Fruit fly (Drosophila melanogaster) whole organism, embryonic: ENCODE measurements around the gene CG2818.

Experiments used
- Antp ChIP-seq: fragments of 200-800 bp; sonication (Bioruptor generic); optimal IDR thresholded peaks from 3 replicates; lab custom pipeline; 2016; ENCODE audit warnings: missing biosample characterization, missing genetic modification characterization
- CG10462 ChIP-seq: fragments of 200-800 bp; sonication (Bioruptor generic); optimal IDR thresholded peaks from 2 replicates; lab custom pipeline; 2016; ENCODE audit warnings: missing biosample characterization, missing genetic modification characterization
- CG1233 ChIP-seq: fragments of 200-800 bp; sonication (Bioruptor generic); optimal IDR thresholded peaks from 4 replicates; lab custom pipeline; 2018; ENCODE audit warnings: missing biosample characterization, mild to moderate bottlenecking, missing genetic modification characterization
- CG14050 ChIP-seq: fragments of 200-800 bp; sonication (Bioruptor generic); IDR thresholded peaks from 3 replicates; pipeline ENCODE4 v1.3.6; 2022; ENCODE audit warnings: missing biosample characterization, missing genetic modification characterization
- CG14667 ChIP-seq: fragments of 200-800 bp; sonication (Bioruptor generic); IDR thresholded peaks from 2 replicates; pipeline ENCODE4 v1.3.6; 2022; ENCODE audit warnings: missing biosample characterization, missing genetic modification characterization
- CG14965 ChIP-seq: fragments of 200-800 bp; sonication (Bioruptor generic); optimal IDR thresholded peaks from 2 replicates; lab custom pipeline; 2016; ENCODE audit warnings: missing biosample characterization, missing genetic modification characterization, borderline replicate concordance
- CG15073 ChIP-seq: fragments of 200-800 bp; sonication (Bioruptor generic); optimal IDR thresholded peaks from 2 replicates; lab custom pipeline; 2016; ENCODE audit warnings: missing biosample characterization, missing genetic modification characterization
- CG16813 ChIP-seq: fragments of 200-800 bp; sonication (Bioruptor generic); IDR thresholded peaks from 3 replicates; pipeline ENCODE4 v1.3.6; 2022; ENCODE audit warnings: missing biosample characterization, missing genetic modification characterization; ENCODE audit not compliant: partially characterized antibody
- CG17328 ChIP-seq: fragments of 200-800 bp; sonication (Bioruptor generic); IDR thresholded peaks from 2 replicates; pipeline ENCODE4 v1.3.6; 2022; ENCODE audit warnings: missing biosample characterization, missing genetic modification characterization
- CG2678 ChIP-seq: fragments of 200-800 bp; sonication (Bioruptor generic); optimal IDR thresholded peaks from 3 replicates; lab custom pipeline; 2019; ENCODE audit warnings: missing biosample characterization, mild to moderate bottlenecking, missing genetic modification characterization, moderate library complexity
- CG33557 ChIP-seq: fragments of 200-800 bp; sonication (Bioruptor generic); optimal IDR thresholded peaks from 2 replicates; lab custom pipeline; 2019; ENCODE audit warnings: missing biosample characterization, mild to moderate bottlenecking, missing genetic modification characterization, moderate library complexity
- CG4404 ChIP-seq: fragments of 200-800 bp; sonication (Bioruptor generic); IDR thresholded peaks from 2 replicates; pipeline ENCODE4 v1.3.6; 2022; ENCODE audit warnings: missing biosample characterization, missing genetic modification characterization
- CG6254 ChIP-seq: fragments of 200-800 bp; sonication (Bioruptor generic); optimal IDR thresholded peaks from 3 replicates; lab custom pipeline; 2017; ENCODE audit warnings: mild to moderate bottlenecking, missing biosample characterization, missing genetic modification reagents, missing genetic modification characterization
- CG6854 ChIP-seq: fragments of 200-800 bp; sonication (Bioruptor generic); optimal IDR thresholded peaks from 3 replicates; lab custom pipeline; 2017; ENCODE audit warnings: missing biosample characterization, mild to moderate bottlenecking, missing genetic modification characterization
- CG7357 ChIP-seq: fragments of 200-800 bp; sonication (Bioruptor generic); IDR thresholded peaks from 3 replicates; pipeline ENCODE4 v1.3.6; 2022; ENCODE audit warnings: missing biosample characterization, missing genetic modification characterization
- CG8765 ChIP-seq: fragments of 200-800 bp; sonication (Bioruptor generic); IDR thresholded peaks from 2 replicates; pipeline ENCODE4 v1.3.6; 2022; ENCODE audit warnings: missing biosample characterization, missing genetic modification characterization
- CG9609 ChIP-seq: fragments of 200-800 bp; sonication (Bioruptor generic); optimal IDR thresholded peaks from 3 replicates; lab custom pipeline; 2016; ENCODE audit warnings: missing biosample characterization, missing genetic modification characterization
- CrebB ChIP-seq: fragments of 200-800 bp; sonication (Bioruptor generic); optimal IDR thresholded peaks from 3 replicates; lab custom pipeline; 2018; ENCODE audit warnings: missing biosample characterization, mild to moderate bottlenecking, missing genetic modification characterization
- Dad ChIP-seq: fragments of 200-800 bp; sonication (Bioruptor generic); optimal IDR thresholded peaks from 3 replicates; lab custom pipeline; 2016; ENCODE audit warnings: missing biosample characterization, missing genetic modification characterization
- Dfd ChIP-seq, 2 experiments: fragments of >200 bp; optimal IDR thresholded peaks; 2 replicates each; lab custom pipeline; 2017; ENCODE audit warnings: missing biosample characterization in 2 of 2, missing genetic modification characterization in 2 of 2
- Drgx ChIP-seq: fragments of 200-800 bp; sonication (Bioruptor generic); IDR thresholded peaks from 2 replicates; pipeline ENCODE4 v1.3.6; 2022; ENCODE audit warnings: missing biosample characterization, missing genetic modification characterization
- H2.0 ChIP-seq: fragments of 200-800 bp; sonication (Bioruptor generic); IDR thresholded peaks from 2 replicates; pipeline ENCODE4 v1.3.6; 2022; ENCODE audit warnings: missing biosample characterization, missing genetic modification characterization
- MESR4 ChIP-seq: fragments of 200-800 bp; sonication (Bioruptor generic); optimal IDR thresholded peaks from 2 replicates; lab custom pipeline; 2018; ENCODE audit warnings: missing biosample characterization, mild to moderate bottlenecking, missing genetic modification characterization, moderate library complexity
- Max ChIP-seq: fragments of 200-800 bp; sonication (Bioruptor generic); optimal IDR thresholded peaks from 2 replicates; lab custom pipeline; 2016; ENCODE audit warnings: missing biosample characterization, mild to moderate bottlenecking, missing genetic modification characterization
- NK7.1 ChIP-seq: fragments of 200-800 bp; sonication (Bioruptor generic); optimal IDR thresholded peaks from 3 replicates; lab custom pipeline; 2016; ENCODE audit warnings: missing biosample characterization, missing genetic modification characterization
- Poxn ChIP-seq: fragments of 200-800 bp; sonication (Bioruptor generic); IDR thresholded peaks from 2 replicates; pipeline ENCODE4 v1.3.6; 2022; ENCODE audit warnings: missing biosample characterization, missing genetic modification characterization
- az2 ChIP-seq: fragments of 200-800 bp; sonication (Bioruptor generic); optimal IDR thresholded peaks from 3 replicates; lab custom pipeline; 2016; ENCODE audit warnings: missing biosample characterization, missing genetic modification characterization
- bbx ChIP-seq: fragments of 200-800 bp; sonication (Bioruptor generic); IDR thresholded peaks from 2 replicates; pipeline ENCODE4 v1.3.6; 2022; ENCODE audit warnings: missing biosample characterization, missing genetic modification characterization; ENCODE audit not compliant: partially characterized antibody
- crol ChIP-seq: fragments of 200-800 bp; sonication (Bioruptor generic); IDR thresholded peaks from 2 replicates; pipeline ENCODE4 v1.3.6; 2022; ENCODE audit warnings: missing biosample characterization, missing genetic modification characterization
- eve ChIP-seq, 2 experiments: fragments of >200 bp; optimal IDR thresholded peaks; 2 replicates each; lab custom pipeline; 2017; ENCODE audit warnings: missing biosample characterization in 2 of 2, missing genetic modification characterization in 2 of 2
- gro ChIP-seq: fragments of 200-800 bp; sonication (Bioruptor generic); optimal IDR thresholded peaks from 2 replicates; lab custom pipeline; 2016; ENCODE audit warnings: missing biosample characterization, missing genetic modification characterization
- ind ChIP-seq: fragments of 200-800 bp; sonication (Bioruptor generic); optimal IDR thresholded peaks from 3 replicates; lab custom pipeline; 2016; ENCODE audit warnings: missing biosample characterization, missing genetic modification characterization
- knrl ChIP-seq: fragments of 200-800 bp; sonication (Bioruptor generic); IDR thresholded peaks from 3 replicates; pipeline ENCODE4 v1.3.6; 2022; ENCODE audit warnings: missing biosample characterization, missing genetic modification characterization; ENCODE audit not compliant: partially characterized antibody
- mirr ChIP-seq: fragments of 200-800 bp; sonication (Bioruptor generic); optimal IDR thresholded peaks from 3 replicates; lab custom pipeline; 2018; ENCODE audit warnings: missing biosample characterization, mild to moderate bottlenecking, missing genetic modification characterization
- repo ChIP-seq: fragments of 200-800 bp; sonication (Bioruptor generic); optimal IDR thresholded peaks from 2 replicates; lab custom pipeline; 2016; ENCODE audit warnings: missing biosample characterization, missing genetic modification characterization
- schlank ChIP-seq: fragments of 200-800 bp; sonication (Bioruptor generic); optimal IDR thresholded peaks from 2 replicates; lab custom pipeline; 2018; ENCODE audit warnings: missing biosample characterization, mild to moderate bottlenecking, missing genetic modification characterization
- seq ChIP-seq: fragments of 200-800 bp; sonication (Bioruptor generic); IDR thresholded peaks from 2 replicates; pipeline ENCODE4 v1.3.6; 2022; ENCODE audit warnings: missing biosample characterization, missing genetic modification characterization
- trh ChIP-seq: fragments of 200-800 bp; sonication (Bioruptor generic); optimal IDR thresholded peaks from 2 replicates; lab custom pipeline; 2016; ENCODE audit warnings: missing biosample characterization, missing genetic modification characterization
- tup ChIP-seq: fragments of 200-800 bp; sonication (Bioruptor generic); optimal IDR thresholded peaks from 2 replicates; lab custom pipeline; 2016; ENCODE audit warnings: missing biosample characterization, mild to moderate bottlenecking, missing genetic modification characterization, moderate library complexity
- tx ChIP-seq: fragments of 200-800 bp; sonication (Bioruptor generic); optimal IDR thresholded peaks from 2 replicates; lab custom pipeline; 2016; ENCODE audit warnings: missing biosample characterization, missing genetic modification characterization
- unc-4 ChIP-seq: fragments of 200-800 bp; sonication (Bioruptor generic); IDR thresholded peaks from 2 replicates; pipeline ENCODE4 v1.3.6; 2022; ENCODE audit warnings: missing biosample characterization, missing genetic modification characterization; ENCODE audit not compliant: partially characterized antibody
- yki ChIP-seq: fragments of >200 bp; optimal IDR thresholded peaks from 3 replicates; lab custom pipeline; 2018

The CG2818 gene

DNA sequence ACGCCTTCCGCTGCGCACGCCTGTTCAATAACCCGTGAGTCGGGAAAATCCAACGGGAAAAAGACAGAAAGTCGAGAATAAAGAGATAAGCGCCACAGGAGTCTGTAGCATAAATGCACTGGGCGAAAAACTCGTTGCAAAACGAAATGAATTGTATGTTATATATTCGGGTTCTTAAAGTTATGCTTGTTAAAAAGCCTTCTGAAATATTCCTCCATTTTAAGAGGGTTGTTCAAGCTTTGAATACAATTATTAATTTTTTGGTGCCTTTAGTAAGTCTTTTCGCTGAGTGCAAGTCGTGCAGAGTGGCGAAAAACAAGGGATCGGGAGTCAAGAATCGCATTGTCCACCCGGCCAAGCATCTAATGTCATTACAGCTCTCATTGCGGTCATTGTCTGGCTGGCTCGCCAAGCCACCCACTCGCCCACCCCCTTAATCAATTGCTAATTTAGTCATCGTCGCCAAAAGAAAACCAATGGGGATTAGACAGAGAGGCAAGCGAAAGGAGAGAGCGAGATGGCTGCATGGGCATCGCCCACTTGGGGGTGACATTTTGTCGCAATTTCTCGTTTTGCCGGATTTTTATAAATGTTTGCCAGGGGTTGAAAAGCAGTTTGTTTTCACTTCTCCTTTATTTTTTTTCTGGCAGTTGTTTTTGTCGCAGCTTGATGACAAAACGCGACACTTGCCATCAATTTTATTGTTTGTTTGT lies 27.9 kb upstream of the CG2818 start (continued):
- TF ChIP-seq tup (GFP tag; lab: Kevin White, UChicago) = no peak
- TF ChIP-seq CG8765 (GFP tag; lab: Robert Waterston, UW) = no peak
- no peak for TF ChIP-seq trh (GFP tag; lab: Kevin White, UChicago)
- no peak for TF ChIP-seq knrl (GFP tag; lab: Robert Waterston, UW)
- TF ChIP-seq CG2678 (tag; lab: Kevin White, UChicago) = no peak
- TF ChIP-seq yki (lab: Kevin White, UChicago) = no peak
- TF ChIP-seq CG33557 (GFP tag; lab: Kevin White, UChicago) = peak; percentile 10
- no peak for TF ChIP-seq bbx (GFP tag; lab: Robert Waterston, UW)

DNA sequence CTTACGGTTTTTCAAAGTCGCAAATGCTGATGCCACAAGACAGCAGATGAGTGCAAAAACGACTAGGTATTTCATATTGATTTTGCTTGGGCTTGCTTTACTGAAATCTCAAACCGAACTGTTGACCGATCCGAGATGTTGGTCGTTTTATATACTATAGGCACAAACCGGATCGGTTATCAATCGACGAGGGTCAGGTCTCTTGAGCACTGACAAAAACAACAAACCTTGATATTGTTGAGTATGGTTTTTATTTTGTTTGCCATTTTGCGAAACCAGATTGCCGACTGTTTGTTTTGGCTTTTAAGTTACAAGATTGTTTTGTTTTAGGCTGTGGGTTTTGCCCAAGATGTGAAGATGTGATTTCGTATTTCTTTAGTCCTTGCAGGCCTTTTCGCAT lies 20.7 kb upstream of the CG2818 start, which contains the start of gene CG16704:
CG16704 (minus strand) TSS at position 122 of the 400 bp plus-strand sequence.
- no peak for TF ChIP-seq CG16813
- TF ChIP-seq Dad (GFP tag; lab: Kevin White, UChicago) = no peak
- TF ChIP-seq seq (GFP tag; lab: Robert Waterston, UW) = no peak
- TF ChIP-seq schlank (tag; lab: Kevin White, UChicago) = no peak
- TF ChIP-seq CG10462 (GFP tag; lab: Kevin White, UChicago) = no peak
- TF ChIP-seq CrebB = no peak
- TF ChIP-seq eve (GFP tag; optimal IDR thresholded peaks at IDR 0.05; lab: Kevin White, UChicago) = no peak
- TF ChIP-seq, all 482 proteins: peak for 0

DNA sequence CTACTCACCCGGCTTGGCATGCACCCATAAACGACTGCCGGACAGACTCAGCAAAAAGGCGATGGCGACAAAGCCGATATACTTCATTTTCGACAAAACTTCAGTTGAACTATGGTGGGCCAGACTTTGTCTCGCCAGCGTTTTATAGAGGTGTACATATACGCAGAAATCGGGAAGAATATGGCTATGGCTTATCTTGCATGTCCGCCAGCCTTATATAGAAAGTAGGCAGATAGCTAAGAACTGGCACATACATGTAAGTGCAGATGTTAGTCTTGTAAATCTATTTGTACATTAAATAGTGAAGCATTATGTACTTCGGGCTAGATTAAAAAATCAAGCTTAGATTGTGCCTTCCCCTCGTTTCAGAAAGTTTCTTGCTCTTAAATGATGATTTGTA lies 20.1 kb upstream of the CG2818 start, which contains the start of gene CG3513:
CG3513 (minus strand) TSS at position 101 of the 400 bp plus-strand sequence.
- no peak for TF ChIP-seq Max (GFP tag; lab: Kevin White, UChicago)
- no peak for TF ChIP-seq az2
- TF ChIP-seq Poxn = no peak
- no peak for TF ChIP-seq H2.0 (GFP tag; lab: Robert Waterston, UW)
- TF ChIP-seq CG6254 (GFP tag; lab: Kevin White, UChicago) = no peak
- no peak for TF ChIP-seq mirr (GFP tag; lab: Kevin White, UChicago)
- no peak for TF ChIP-seq Dfd (GFP tag; optimal IDR thresholded peaks at IDR 0.05; lab: Kevin White, UChicago)
- no peak for TF ChIP-seq Drgx (GFP tag; lab: Robert Waterston, UW)
- TF ChIP-seq CG14667 = no peak
- no peak for TF ChIP-seq Antp
- TF ChIP-seq CG4404 (GFP tag; lab: Robert Waterston, UW) = no peak
- no peak for TF ChIP-seq crol
- no peak for TF ChIP-seq CG6854 (GFP tag; lab: Kevin White, UChicago)
- TF ChIP-seq ind (GFP tag; lab: Kevin White, UChicago) = no peak
- TF ChIP-seq gro = no peak

DNA sequence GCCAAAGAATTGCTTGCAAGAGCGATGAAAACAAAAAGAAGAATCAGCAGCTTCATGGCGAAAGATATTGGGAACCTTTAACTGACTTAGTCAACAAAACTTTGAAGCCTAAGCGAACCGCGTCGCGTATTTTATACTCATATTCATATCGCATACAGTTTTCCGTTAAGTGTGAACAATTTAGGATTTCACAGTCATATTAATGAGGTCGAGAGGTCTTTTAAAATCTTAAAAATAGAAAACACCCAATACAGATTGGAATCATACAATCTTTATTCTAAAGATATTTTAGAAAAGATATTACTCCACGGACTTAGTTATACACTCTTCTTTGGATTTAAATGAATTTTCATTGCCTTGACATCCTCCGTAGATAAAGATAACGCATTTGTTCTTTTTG lies 19.4 kb upstream of the CG2818 start, which contains the start of gene Acp24A4:
Acp24A4 (minus strand) TSS at position 101 of the 400 bp plus-strand sequence.
- no peak for TF ChIP-seq CG7357 (GFP tag; lab: Robert Waterston, UW)
- no peak for TF ChIP-seq CG15073 (GFP tag; lab: Kevin White, UChicago)
- no peak for TF ChIP-seq CG14965 (GFP tag; lab: Kevin White, UChicago)
- no peak for TF ChIP-seq unc-4 (GFP tag; lab: Robert Waterston, UW)
- no peak for TF ChIP-seq tx (GFP tag; lab: Kevin White, UChicago)
- no peak for TF ChIP-seq MESR4 (GFP tag; lab: Kevin White, UChicago)
- TF ChIP-seq CG9609 (GFP tag; lab: Kevin White, UChicago) = no peak
- no peak for TF ChIP-seq CG14050 (GFP tag; lab: Robert Waterston, UW)
- TF ChIP-seq NK7.1 (GFP tag; lab: Kevin White, UChicago) = no peak
- TF ChIP-seq CG17328 (GFP tag; lab: Robert Waterston, UW) = no peak
- TF ChIP-seq CG1233 (GFP tag; lab: Kevin White, UChicago) = no peak
- TF ChIP-seq repo = no peak
